Worm (Caenorhabditis elegans) whole organism, L4 larva: ENCODE data around the gene T19D2.3.

ENCODE experiments used
- ama-1 ChIP-seq: fragments of 150-350 bp; optimal IDR thresholded peaks from 2 replicates; lab custom pipeline; 2014; ENCODE audit warnings: inconsistent platforms, mixed read lengths
- daf-8 ChIP-seq: fragments of 200-800 bp; sonication (Bioruptor generic); IDR thresholded peaks from 2 replicates; pipeline ENCODE4 v1.3.6; 2022; ENCODE audit warnings: missing genetic modification characterization, missing compliant biosample characterization
- dve-1 ChIP-seq: sonication (generic microtip); optimal IDR thresholded peaks from 2 replicates; lab custom pipeline; 2017; ENCODE audit warnings: antibody characterized with exemption, mild to moderate bottlenecking, missing genetic modification characterization, missing compliant biosample characterization; ENCODE audit not compliant: insufficient read depth
- hlh-11 ChIP-seq: fragments of 200-800 bp; sonication (Bioruptor generic); optimal IDR thresholded peaks from 2 replicates; lab custom pipeline; 2018; ENCODE audit warnings: mild to moderate bottlenecking, missing genetic modification characterization, missing compliant biosample characterization
- lin-13 ChIP-seq: fragments of 150-350 bp; optimal IDR thresholded peaks from 2 replicates; lab custom pipeline; 2014; ENCODE audit warnings: missing biosample characterization, missing genetic modification reagents, missing genetic modification characterization
- lsy-2 ChIP-seq, 2 experiments: fragments of 150-350 bp in 1 of 2; sonication (generic microtip) in 1 of 2; optimal IDR thresholded peaks; 2 replicates each; lab custom pipeline; 2014 to 2017; ENCODE audit warnings: missing biosample characterization in 2 of 2, missing genetic modification characterization in 2 of 2
- nhr-10 ChIP-seq: fragments of 150-350 bp; optimal IDR thresholded peaks from 2 replicates; lab custom pipeline; 2014; ENCODE audit warnings: missing biosample characterization, missing genetic modification characterization
- nhr-42 ChIP-seq: fragments of 200-800 bp; sonication (Bioruptor generic); IDR thresholded peaks from 2 replicates; pipeline ENCODE4 v1.3.6; 2022; ENCODE audit warnings: missing genetic modification characterization, missing compliant biosample characterization
- nhr-6 ChIP-seq: fragments of 150-350 bp; optimal IDR thresholded peaks from 2 replicates; lab custom pipeline; 2014; ENCODE audit warnings: missing biosample characterization, missing genetic modification characterization
- nhr-77 ChIP-seq: fragments of 150-350 bp; optimal IDR thresholded peaks from 2 replicates; lab custom pipeline; 2014; ENCODE audit warnings: missing biosample characterization, missing genetic modification characterization
- snpc-1.2 ChIP-seq: fragments of 200-800 bp; sonication (Bioruptor generic); IDR thresholded peaks from 2 replicates; pipeline ENCODE4 v1.3.6; 2022; ENCODE audit warnings: missing genetic modification reagents, missing genetic modification characterization, missing compliant biosample characterization
- unc-62 ChIP-seq, 3 experiments: fragments of 150-350 bp in 1 of 3; sonication (generic microtip); optimal IDR thresholded peaks in 2 of 3; peaks in 1 of 3; 1 replicate in 1 of 3; 2 replicates in 2 of 3; lab custom pipeline; 2014 to 2017; ENCODE audit warnings: missing biosample characterization in 3 of 3, missing genetic modification characterization in 3 of 3, missing genetic modification reagents in 3 of 3, missing genotype in 1 of 3
- zag-1 ChIP-seq: fragments of 150-350 bp; optimal IDR thresholded peaks from 2 replicates; lab custom pipeline; 2014; ENCODE audit warnings: missing biosample characterization, missing genetic modification characterization
- zfp-3 ChIP-seq: fragments of 200-800 bp; sonication (Bioruptor generic); conservative IDR thresholded peaks from 2 replicates; pipeline ENCODE4 v1.3.6; 2022; ENCODE audit warnings: missing genetic modification reagents, missing genetic modification characterization, missing compliant biosample characterization

DNA sequence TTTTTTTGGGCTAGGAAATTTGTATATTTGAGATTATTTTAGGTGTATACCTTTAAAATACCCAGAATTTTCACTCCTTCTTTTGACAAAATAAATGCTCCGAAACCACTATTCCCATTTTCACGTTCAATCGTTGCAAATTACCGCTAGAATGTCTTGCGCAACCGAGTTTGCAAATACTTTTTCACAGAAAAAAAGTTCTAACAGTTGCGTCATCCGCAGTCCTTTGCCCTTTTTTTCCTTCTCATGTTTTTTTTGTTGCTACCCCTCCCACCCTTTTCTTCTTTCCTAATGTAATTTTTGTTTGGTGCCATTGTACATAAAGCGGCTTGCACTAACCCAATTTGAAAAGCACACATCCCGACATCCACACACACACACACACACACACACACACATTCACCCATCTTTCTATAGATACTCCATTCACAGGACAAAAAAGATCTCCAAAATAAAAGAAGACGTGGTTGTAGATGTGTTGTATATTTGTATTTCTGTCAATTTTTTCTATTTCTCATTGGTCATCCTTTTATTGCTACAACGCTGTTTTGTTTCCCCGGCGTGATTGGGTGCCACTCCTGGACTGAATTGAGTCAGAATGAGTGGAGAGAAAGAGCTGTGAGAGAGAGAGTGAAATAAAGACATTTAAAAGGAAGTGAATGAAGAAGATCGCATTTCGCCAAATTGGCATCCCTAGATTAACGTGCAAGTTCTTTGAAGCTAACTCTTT lies 18.6 kb downstream of the T19D2.3 start:
- TF ChIP-seq zag-1 (tag; lab: Kevin White, UChicago) = no peak
- TF ChIP-seq nhr-10 = no peak
- no peak for TF ChIP-seq zfp-3 (GFP tag; lab: Robert Waterston, UW)
- TF ChIP-seq nhr-6 (tag; lab: Kevin White, UChicago) = no peak
- TF ChIP-seq dve-1 = no peak
- TF ChIP-seq hlh-11 (tag; lab: Kevin White, UChicago) = no peak
- TF ChIP-seq snpc-1.2 = no peak
- no peak for TF ChIP-seq daf-8 (GFP tag; lab: Robert Waterston, UW)
- no peak for TF ChIP-seq lsy-2 (tag; optimal IDR thresholded peaks at IDR 0.05; lab: Kevin White, UChicago)
- TF ChIP-seq ama-1 (lab: Kevin White, UChicago) = no peak
- TF ChIP-seq unc-62 (GFP tag; optimal IDR thresholded peaks at IDR 0.05 in 1 of 2; lab: Kevin White, UChicago) = no peak
- no peak for TF ChIP-seq unc-62 (tag; optimal IDR thresholded peaks at IDR 0.05; lab: Kevin White, UChicago)
- no peak for TF ChIP-seq nhr-77 (tag; lab: Kevin White, UChicago)
- no peak for TF ChIP-seq nhr-42
- TF ChIP-seq lin-13 = no peak
